Fruit fly (Drosophila melanogaster): ENCODE measurements around the gene ND-PDSW.

DNA sequence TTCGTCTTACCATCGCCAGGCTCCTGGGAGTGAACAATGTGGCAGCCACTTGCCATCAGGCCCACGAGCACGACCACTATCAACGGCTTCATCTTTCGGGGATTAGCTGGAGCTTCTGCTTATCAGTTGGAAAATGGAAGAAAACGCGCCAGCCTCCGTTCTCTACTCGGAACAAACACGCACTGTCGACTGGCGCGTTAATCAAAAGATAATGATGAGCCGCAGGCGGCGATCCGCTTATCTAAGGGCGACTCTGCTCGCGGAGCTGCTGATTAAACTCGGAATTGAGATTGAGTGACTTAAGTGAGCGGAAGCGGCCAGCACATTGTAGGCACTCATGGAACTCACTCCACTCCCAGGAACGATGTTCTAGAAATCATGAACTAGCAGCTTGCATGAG, 4.2 kb upstream of the ND-PDSW start, which contains the start of gene CG3246:
- no peak for TF ChIP-seq D1 (tag; optimal IDR thresholded peaks at IDR 0.05)
- TF ChIP-seq CG8301 (tag; optimal IDR thresholded peaks at IDR 0.05) = no peak
- TF ChIP-seq CG12605 (GFP tag; IDR thresholded peaks at IDR 0.05) = no peak
- no peak for TF ChIP-seq CG34367 (tag; optimal IDR thresholded peaks at IDR 0.05)
- no peak for TF ChIP-seq CG17806 (tag; optimal IDR thresholded peaks at IDR 0.05)
- TF ChIP-seq rn (GFP tag; IDR thresholded peaks at IDR 0.05) = no peak
- TF ChIP-seq CG10348 (GFP tag; IDR thresholded peaks at IDR 0.05) = no peak
- no peak for TF ChIP-seq Snoo (tag; optimal IDR thresholded peaks at IDR 0.05)
- no peak for TF ChIP-seq gl (tag; optimal IDR thresholded peaks at IDR 0.05)
- no peak for TF ChIP-seq Ets98B (GFP tag; IDR thresholded peaks at IDR 0.05)
- no peak for TF ChIP-seq CG4496 (GFP tag; IDR thresholded peaks at IDR 0.05)
- no peak for TF ChIP-seq CG13204 (GFP tag; optimal IDR thresholded peaks at IDR 0.05)

Measured in whole organism, pupa.